Fruit fly (Drosophila melanogaster) S2 (cell line): ENCODE measurements around the gene CG31388.

Experiments
- CG8478 ChIP-seq: fragments of >200 bp; optimal IDR thresholded peaks from 2 replicates; lab custom pipeline; 2018
- CTCF ChIP-seq, 2 experiments: fragments of >200 bp; optimal IDR thresholded peaks; 2 replicates each; lab custom pipeline; 2018

dm6 chr3R:11214449-11214950 is 23.1 kb upstream of the CG31388 start, which contains the start of gene ZnT86D:
- TF ChIP-seq CG8478 (no peak), CTCF (optimal IDR thresholded peaks at IDR 0.05; lab: Kevin White, UChicago) (no peak)
